Worm (Caenorhabditis elegans): ENCODE data around the gene anat-1.
A peak's percentile ranks its signal among the peaks of the same experiment; 100 is the strongest.

The anat-1 gene

DNA sequence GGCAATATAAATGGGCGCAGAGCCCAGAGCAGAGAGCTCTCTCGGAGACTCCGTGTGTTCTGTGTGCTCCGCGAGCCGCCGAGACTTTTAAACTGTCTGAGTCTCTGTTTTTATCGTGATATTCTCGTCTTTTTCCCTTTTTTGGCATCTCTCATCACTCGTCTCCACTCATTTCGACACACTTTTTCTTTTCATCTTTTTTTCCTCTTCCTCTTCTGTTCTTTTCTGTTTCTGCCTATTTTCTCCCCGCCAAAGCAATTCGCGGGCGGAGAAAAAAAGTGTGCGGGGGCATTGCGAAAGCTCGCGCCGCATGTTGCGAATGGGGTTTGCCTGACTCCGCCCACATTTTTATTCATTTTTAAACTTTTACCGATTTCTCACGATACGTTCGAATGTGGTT lies 14.3 kb upstream of the anat-1 start (continued):
- TF ChIP-seq ceh-88 (GFP tag; IDR thresholded peaks at IDR 0.05) (no peak; the same call in 1 of the 2 replicates), unc-130 (tag; optimal IDR thresholded peaks at IDR 0.05) (peak; percentile 54), mep-1 (tag; optimal IDR thresholded peaks at IDR 0.05) (peak; percentile 90), pag-3 (tag; optimal IDR thresholded peaks at IDR 0.05; ENCODE audit: borderline replicate concordance, insufficient read depth) (no peak), ets-5 (GFP tag; IDR thresholded peaks at IDR 0.05) (no peak), nhr-76 (tag; optimal IDR thresholded peaks at IDR 0.05) (no peak), elt-3 (tag; optimal IDR thresholded peaks at IDR 0.05) (peak in 2 of 6 experiments; percentile 15 to 58), ceh-63 (GFP tag; optimal IDR thresholded peaks at IDR 0.05) (no peak), blmp-1 (tag; optimal IDR thresholded peaks at IDR 0.05) (peak; percentile 91), egl-13 (tag; optimal IDR thresholded peaks at IDR 0.05) (peak; percentile 88), zag-1 (tag; optimal IDR thresholded peaks at IDR 0.05) (peak; percentile 16), unc-86 (tag; optimal IDR thresholded peaks at IDR 0.05) (peak; percentile 87), unc-98 (GFP tag; IDR thresholded peaks at IDR 0.05) (no peak), fos-1 (tag; optimal IDR thresholded peaks at IDR 0.05) (peak; percentile 64), lin-39 (tag; optimal IDR thresholded peaks at IDR 0.05) (peak; percentile 21), C34B4.2 (tag; optimal IDR thresholded peaks at IDR 0.05) (no peak), dsc-1 (tag; optimal IDR thresholded peaks at IDR 0.05) (peak; percentile 62), nhr-28 (tag; optimal IDR thresholded peaks at IDR 0.05) (no peak), nhr-19 (GFP tag; conservative IDR thresholded peaks at IDR 0.05) (peak; percentile 80), sox-4 (tag; optimal IDR thresholded peaks at IDR 0.05) (peak; percentile 79), swsn-7 (tag; optimal IDR thresholded peaks at IDR 0.05) (peak; percentile 89), nhr-84 (tag; optimal IDR thresholded peaks at IDR 0.05) (no peak), pax-3 (tag; optimal IDR thresholded peaks at IDR 0.05) (peak; percentile 73), ces-1 (GFP tag; optimal IDR thresholded peaks at IDR 0.05) (no peak), hpl-2 (GFP tag; optimal IDR thresholded peaks at IDR 0.05) (peak; percentile 87), nhr-12 (tag; optimal IDR thresholded peaks at IDR 0.05) (no peak), nhr-77 (tag; optimal IDR thresholded peaks at IDR 0.05) (peak; percentile 77), nhr-237 (tag; optimal IDR thresholded peaks at IDR 0.05) (peak; percentile 69), skn-1 (tag; optimal IDR thresholded peaks at IDR 0.05) (peak; percentile 95), nhr-47 (tag; optimal IDR thresholded peaks at IDR 0.05) (peak; percentile 91), lin-14 (GFP tag; optimal IDR thresholded peaks at IDR 0.05) (peak; percentile 96), nhr-20 (tag; optimal IDR thresholded peaks at IDR 0.05) (peak; percentile 88)

DNA sequence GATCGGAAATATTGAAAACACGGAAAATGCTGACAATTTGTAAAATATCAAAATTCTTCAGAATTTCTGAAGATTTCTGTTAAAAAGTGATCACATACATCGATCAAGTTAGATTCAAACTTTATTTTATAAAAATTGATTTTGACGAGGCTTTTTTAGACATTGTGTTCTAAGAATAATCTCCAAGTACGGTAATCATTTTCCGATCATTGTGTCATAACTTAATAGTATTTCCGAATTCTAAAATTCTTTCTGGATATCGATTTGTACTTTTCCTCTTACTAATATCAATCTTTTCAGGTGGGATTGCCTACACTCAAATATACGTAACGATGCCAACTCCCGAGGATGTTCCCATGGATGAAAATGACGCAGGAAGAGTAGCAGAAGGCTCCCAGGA lies 13.6 kb upstream of the anat-1 start, which contains the start of gene usp-4:
usp-4 (plus strand) TSS at position 301 of the 400 bp plus-strand sequence.
- no peak for TF ChIP-seq alr-1 (tag; optimal IDR thresholded peaks at IDR 0.05; ENCODE audit: borderline replicate concordance)
- TF ChIP-seq mef-2 (tag; optimal IDR thresholded peaks at IDR 0.05): no peak
- no peak for TF ChIP-seq efl-3 (GFP tag; optimal IDR thresholded peaks at IDR 0.05)
- no peak for TF ChIP-seq vab-15 (tag; optimal IDR thresholded peaks at IDR 0.05)
- no peak for TF ChIP-seq elt-3 (tag; optimal IDR thresholded peaks at IDR 0.05)
- no peak for TF ChIP-seq nhr-237 (tag; optimal IDR thresholded peaks at IDR 0.05)
- no peak for TF ChIP-seq nhr-28 (tag; optimal IDR thresholded peaks at IDR 0.05)
- TF ChIP-seq fos-1 (tag; optimal IDR thresholded peaks at IDR 0.05): no peak
- no peak for TF ChIP-seq hpl-2 (GFP tag; optimal IDR thresholded peaks at IDR 0.05)
- no peak for TF ChIP-seq F16B12.6 (tag; optimal IDR thresholded peaks at IDR 0.05)
- TF ChIP-seq ceh-90 (tag; optimal IDR thresholded peaks at IDR 0.05): no peak
- TF ChIP-seq nhr-85 (tag): no peak
- TF ChIP-seq snpc-4 (tag; optimal IDR thresholded peaks at IDR 0.05): no peak

ce11 chrIV:6757614-6758013 lies 13.0 kb upstream of the anat-1 start:
- TF ChIP-seq fkh-4 (tag; optimal IDR thresholded peaks at IDR 0.05; ENCODE audit: borderline replicate concordance) (no peak), nhr-237 (tag; optimal IDR thresholded peaks at IDR 0.05) (no peak), F16B12.6 (tag; optimal IDR thresholded peaks at IDR 0.05) (no peak), tlp-1 (tag; optimal IDR thresholded peaks at IDR 0.05) (no peak), isw-1 (GFP tag; IDR thresholded peaks at IDR 0.05) (no peak), nhr-76 (tag; optimal IDR thresholded peaks at IDR 0.05) (no peak), ces-1 (GFP tag; optimal IDR thresholded peaks at IDR 0.05) (no peak), nhr-77 (tag; optimal IDR thresholded peaks at IDR 0.05) (no peak), sup-37 (GFP tag; optimal IDR thresholded peaks at IDR 0.05) (no peak), nhr-12 (tag; optimal IDR thresholded peaks at IDR 0.05) (no peak), Y116A8C.19 (tag; optimal IDR thresholded peaks at IDR 0.05; ENCODE audit: borderline replicate concordance) (no peak), lin-14 (GFP tag; optimal IDR thresholded peaks at IDR 0.05) (no peak)
